Worm (Caenorhabditis elegans) whole organism, L4 larva: ENCODE measurements around the gene vit-3.

ENCODE experiments used
- D1046.2 ChIP-seq: fragments of 200-800 bp; sonication (Bioruptor generic); IDR thresholded peaks from 2 replicates; pipeline ENCODE4 v1.3.6; 2022; ENCODE audit warnings: missing genetic modification characterization, missing compliant biosample characterization
- F37D6.2 ChIP-seq: sonication (generic microtip); optimal IDR thresholded peaks from 2 replicates; lab custom pipeline; 2016; ENCODE audit warnings: mild to moderate bottlenecking, missing genetic modification characterization, missing compliant biosample characterization
- F44E2.7 ChIP-seq: fragments of 200-800 bp; sonication (Bioruptor generic); IDR thresholded peaks from 2 replicates; pipeline ENCODE4 v2.1.2; 2022; ENCODE audit warnings: missing genetic modification characterization, missing compliant biosample characterization
- F49E8.2 ChIP-seq: sonication (generic microtip); optimal IDR thresholded peaks from 2 replicates; lab custom pipeline; 2016; ENCODE audit warnings: missing compliant biosample characterization, mild to moderate bottlenecking, missing genetic modification characterization, borderline replicate concordance
- ZK337.2 ChIP-seq: fragments of 200-800 bp; sonication (Bioruptor generic); IDR thresholded peaks from 2 replicates; pipeline ENCODE4 v1.3.6; 2022; ENCODE audit warnings: missing genetic modification reagents, missing genetic modification characterization, missing compliant biosample characterization
- ZK546.5 ChIP-seq, 2 experiments: sonication (generic microtip); optimal IDR thresholded peaks; 2 replicates each; lab custom pipeline; 2017; ENCODE audit warnings: missing biosample characterization in 2 of 2, missing genetic modification characterization in 2 of 2
- aha-1 ChIP-seq: fragments of 150-350 bp; peaks from one replicate; lab custom pipeline; 2014; ENCODE audit warnings: missing biosample characterization, missing genetic modification characterization
- ceh-28 ChIP-seq: fragments of 150-350 bp; optimal IDR thresholded peaks from 2 replicates; lab custom pipeline; 2014; ENCODE audit warnings: missing biosample characterization, missing genetic modification reagents, missing genetic modification characterization
- ceh-32 ChIP-seq: sonication (generic microtip); optimal IDR thresholded peaks from 2 replicates; lab custom pipeline; 2016; ENCODE audit warnings: mild to moderate bottlenecking, missing genetic modification characterization, missing compliant biosample characterization; ENCODE audit not compliant: poor library complexity
- ceh-62 ChIP-seq: sonication (generic microtip); optimal IDR thresholded peaks from 2 replicates; lab custom pipeline; 2017; ENCODE audit warnings: missing biosample characterization, missing genetic modification characterization
- ctbp-1 ChIP-seq: fragments of 200-800 bp; sonication (Bioruptor generic); IDR thresholded peaks from 2 replicates; pipeline ENCODE4 v1.3.6; 2022; ENCODE audit warnings: missing genetic modification reagents, missing genetic modification characterization, missing compliant biosample characterization
- daf-19 ChIP-seq: fragments of 200-800 bp; sonication (Bioruptor generic); conservative IDR thresholded peaks from 2 replicates; pipeline ENCODE4 v1.3.6; 2022; ENCODE audit warnings: missing genetic modification characterization, missing compliant biosample characterization
- gei-8 ChIP-seq: fragments of 200-800 bp; sonication (Bioruptor generic); optimal IDR thresholded peaks from 2 replicates; lab custom pipeline; 2018; ENCODE audit warnings: mild to moderate bottlenecking, missing genetic modification characterization, missing compliant biosample characterization
- hlh-11 ChIP-seq: fragments of 200-800 bp; sonication (Bioruptor generic); optimal IDR thresholded peaks from 2 replicates; lab custom pipeline; 2018; ENCODE audit warnings: mild to moderate bottlenecking, missing genetic modification characterization, missing compliant biosample characterization
- hmg-1.1 ChIP-seq: fragments of 200-800 bp; sonication (Bioruptor generic); IDR thresholded peaks from 2 replicates; pipeline ENCODE4 v1.3.6; 2022; ENCODE audit warnings: missing genetic modification reagents, missing genetic modification characterization, missing compliant biosample characterization
- lin-13 ChIP-seq: fragments of 150-350 bp; optimal IDR thresholded peaks from 2 replicates; lab custom pipeline; 2014; ENCODE audit warnings: missing biosample characterization, missing genetic modification reagents, missing genetic modification characterization
- lsy-2 ChIP-seq, 2 experiments: fragments of 150-350 bp in 1 of 2; sonication (generic microtip) in 1 of 2; optimal IDR thresholded peaks; 2 replicates each; lab custom pipeline; 2014 to 2017; ENCODE audit warnings: missing biosample characterization in 2 of 2, missing genetic modification characterization in 2 of 2
- mdt-29 ChIP-seq: fragments of 200-800 bp; sonication (Bioruptor generic); IDR thresholded peaks from 2 replicates; pipeline ENCODE4 v1.3.6; 2022; ENCODE audit warnings: missing genetic modification reagents, missing genetic modification characterization, missing compliant biosample characterization
- mxl-3 ChIP-seq: fragments of 200-800 bp; sonication (Bioruptor generic); optimal IDR thresholded peaks from 2 replicates; lab custom pipeline; 2018; ENCODE audit warnings: mild to moderate bottlenecking, missing genetic modification characterization, missing compliant biosample characterization
- nhr-102 ChIP-seq: sonication (generic microtip); optimal IDR thresholded peaks from 2 replicates; lab custom pipeline; 2016; ENCODE audit warnings: mild to moderate bottlenecking, missing genetic modification characterization, moderate library complexity, missing compliant biosample characterization
- nhr-111 ChIP-seq: fragments of 200-800 bp; sonication (Bioruptor generic); optimal IDR thresholded peaks from 2 replicates; lab custom pipeline; 2018; ENCODE audit warnings: mild to moderate bottlenecking, missing genetic modification characterization, missing compliant biosample characterization
- nhr-237 ChIP-seq: sonication (generic microtip); optimal IDR thresholded peaks from 2 replicates; lab custom pipeline; 2017; ENCODE audit warnings: missing biosample characterization, missing genetic modification characterization
- nhr-25 ChIP-seq: sonication (generic microtip); optimal IDR thresholded peaks from 2 replicates; lab custom pipeline; 2017; ENCODE audit warnings: missing genetic modification characterization, mild to moderate bottlenecking, missing compliant biosample characterization, antibody characterized with exemption, moderate library complexity, borderline replicate concordance; ENCODE audit not compliant: insufficient read depth
- nhr-28 ChIP-seq: fragments of 150-350 bp; optimal IDR thresholded peaks from 2 replicates; lab custom pipeline; 2014; ENCODE audit warnings: missing biosample characterization, missing genetic modification characterization
- pha-4 ChIP-seq, 2 experiments: fragments of 150-350 bp in 1 of 2; fragments of 200-800 bp in 1 of 2; sonication (Bioruptor generic) in 1 of 2; IDR thresholded peaks in 1 of 2; optimal IDR thresholded peaks in 1 of 2; 2 replicates each; pipeline versions ENCODE4 v1.3.6 to Lab custom; 2014 to 2022; ENCODE audit warnings: missing genetic modification characterization in 2 of 2, missing genetic modification reagents in 2 of 2, missing biosample characterization in 1 of 2, missing compliant biosample characterization in 1 of 2
- php-3 ChIP-seq: fragments of 200-800 bp; sonication (Bioruptor generic); IDR thresholded peaks from 2 replicates; pipeline ENCODE4 v1.3.6; 2022; ENCODE audit warnings: missing genetic modification reagents, missing genetic modification characterization, missing compliant biosample characterization
- set-16 ChIP-seq: fragments of 200-800 bp; sonication (Bioruptor generic); IDR thresholded peaks from 2 replicates; pipeline ENCODE4 v1.3.6; 2022; ENCODE audit warnings: missing genetic modification reagents, missing genetic modification characterization, missing compliant biosample characterization
- tra-1 ChIP-seq: fragments of 200-800 bp; sonication (Bioruptor generic); IDR thresholded peaks from 2 replicates; pipeline ENCODE4 v1.3.6; 2022; ENCODE audit warnings: missing genetic modification reagents, missing genetic modification characterization, missing compliant biosample characterization
- unc-130 ChIP-seq: sonication (generic microtip); optimal IDR thresholded peaks from 2 replicates; lab custom pipeline; 2016; ENCODE audit warnings: missing genetic modification reagents, missing genetic modification characterization, missing compliant biosample characterization
- unc-62 ChIP-seq, 3 experiments: fragments of 150-350 bp in 1 of 3; sonication (generic microtip); optimal IDR thresholded peaks in 2 of 3; peaks in 1 of 3; 1 replicate in 1 of 3; 2 replicates in 2 of 3; lab custom pipeline; 2014 to 2017; ENCODE audit warnings: missing biosample characterization in 3 of 3, missing genetic modification characterization in 3 of 3, missing genetic modification reagents in 3 of 3, missing genotype in 1 of 3
- zfp-3 ChIP-seq: fragments of 200-800 bp; sonication (Bioruptor generic); conservative IDR thresholded peaks from 2 replicates; pipeline ENCODE4 v1.3.6; 2022; ENCODE audit warnings: missing genetic modification reagents, missing genetic modification characterization, missing compliant biosample characterization
- ztf-7 ChIP-seq: fragments of 150-350 bp; optimal IDR thresholded peaks from 2 replicates; lab custom pipeline; 2014; ENCODE audit warnings: missing biosample characterization, missing genetic modification characterization

The vit-3 gene

DNA sequence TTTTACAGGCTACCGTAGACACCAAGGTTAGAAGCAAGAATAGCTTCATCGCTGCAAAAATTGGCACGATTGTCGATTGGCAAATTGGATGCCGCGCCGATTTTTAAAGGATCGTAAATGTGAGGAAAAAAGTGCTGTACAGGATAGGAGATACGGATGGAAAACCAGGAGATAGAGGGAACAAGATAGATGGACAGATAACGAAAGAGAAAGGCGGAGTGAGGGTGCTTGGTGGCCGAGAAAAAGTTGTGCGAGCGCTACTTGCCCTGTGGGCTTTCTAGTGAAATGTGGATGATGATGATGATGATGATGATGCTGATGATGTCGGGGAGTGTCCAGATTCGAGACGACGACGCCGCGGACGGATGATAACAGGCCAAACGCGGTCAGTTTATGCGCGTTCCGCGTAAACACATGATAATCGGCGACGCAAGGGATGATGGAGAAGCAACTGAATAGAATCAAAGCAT, 24.0 kb upstream of the vit-3 start, which contains the start of gene T27A10.6:
Gene T27A10.6 (minus strand): TSS at position 51 of the 470 bp plus-strand sequence.
- TF ChIP-seq hmg-1.1 (no peak), nhr-237 (tag; lab: Kevin White, UChicago) (no peak), tra-1 (no peak), daf-19 (GFP tag; lab: Robert Waterston, UW) (no peak), nhr-111 (GFP tag; lab: Kevin White, UChicago) (no peak), ZK546.5 (tag; optimal IDR thresholded peaks at IDR 0.05; lab: Kevin White, UChicago) (no peak), mxl-3 (GFP tag; lab: Kevin White, UChicago) (peak; percentile 41), F44E2.7 (GFP tag; lab: Robert Waterston, UW) (no peak), lsy-2 (tag; optimal IDR thresholded peaks at IDR 0.05; lab: Kevin White, UChicago) (no peak), lin-13 (GFP tag; lab: Kevin White, UChicago) (no peak), unc-62 (GFP tag; optimal IDR thresholded peaks at IDR 0.05 in 1 of 2; lab: Kevin White, UChicago) (peak in 1 of 2 experiments; percentile 9), unc-62 (tag; optimal IDR thresholded peaks at IDR 0.05; lab: Kevin White, UChicago) (no peak), F37D6.2 (no peak), nhr-102 (no peak), ctbp-1 (no peak), hlh-11 (tag; lab: Kevin White, UChicago) (peak; percentile 55)

DNA sequence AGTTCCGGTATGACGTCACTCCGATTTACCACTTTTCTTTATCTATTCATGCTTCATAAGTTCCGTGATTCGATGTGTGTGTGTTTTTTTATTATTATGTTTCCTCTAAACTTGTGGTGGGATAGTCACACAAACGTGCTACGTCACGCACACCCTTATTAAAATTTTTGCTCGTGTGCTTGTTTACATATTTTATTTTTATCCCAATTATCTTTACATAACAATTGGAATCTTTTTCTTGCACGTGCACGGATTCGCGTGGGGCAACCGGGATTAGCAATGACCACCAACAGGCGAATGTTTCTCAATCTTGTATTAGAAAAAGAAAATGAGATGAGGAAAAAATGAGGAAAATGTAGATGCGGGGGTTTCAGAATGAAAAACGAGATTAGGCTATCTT, 18.2 kb upstream of the vit-3 start:
- TF ChIP-seq gei-8, result no peak
- no peak for TF ChIP-seq nhr-25
- peak in 1 of 2 experiments; percentile 11 for TF ChIP-seq unc-62 (GFP tag; optimal IDR thresholded peaks at IDR 0.05 in 1 of 2; lab: Kevin White, UChicago)
- no peak for TF ChIP-seq unc-62 (tag; optimal IDR thresholded peaks at IDR 0.05; lab: Kevin White, UChicago)

DNA sequence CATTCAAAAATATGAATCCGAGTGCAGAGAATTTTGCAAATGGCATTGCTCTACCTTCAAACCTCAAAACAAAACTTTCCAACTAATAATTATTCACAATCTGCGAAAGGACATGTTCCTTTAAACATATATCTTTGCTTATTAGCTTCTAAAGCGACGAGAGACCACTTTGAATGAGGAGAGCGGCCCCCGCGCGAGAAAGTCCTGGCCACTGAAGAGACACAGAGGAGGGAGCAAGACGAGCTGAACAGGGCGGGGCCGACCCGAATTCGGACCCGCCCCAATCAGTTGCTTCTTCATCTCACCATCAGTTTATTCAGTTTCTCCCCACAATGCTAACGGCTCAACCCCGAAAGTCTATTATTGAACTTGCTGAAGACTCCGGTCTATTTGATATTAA, 13.3 kb upstream of the vit-3 start, which contains the start of gene T27A10.2:
Gene T27A10.2 (plus strand): TSS at position 333 of the 400 bp plus-strand sequence.
- TF ChIP-seq zfp-3 (GFP tag; lab: Robert Waterston, UW) (no peak), unc-130 (no peak), aha-1 (tag; lab: Kevin White, UChicago) (peak; percentile 65), set-16 (GFP tag; lab: Robert Waterston, UW) (peak; percentile 73), ztf-7 (tag; lab: Kevin White, UChicago) (no peak)

DNA sequence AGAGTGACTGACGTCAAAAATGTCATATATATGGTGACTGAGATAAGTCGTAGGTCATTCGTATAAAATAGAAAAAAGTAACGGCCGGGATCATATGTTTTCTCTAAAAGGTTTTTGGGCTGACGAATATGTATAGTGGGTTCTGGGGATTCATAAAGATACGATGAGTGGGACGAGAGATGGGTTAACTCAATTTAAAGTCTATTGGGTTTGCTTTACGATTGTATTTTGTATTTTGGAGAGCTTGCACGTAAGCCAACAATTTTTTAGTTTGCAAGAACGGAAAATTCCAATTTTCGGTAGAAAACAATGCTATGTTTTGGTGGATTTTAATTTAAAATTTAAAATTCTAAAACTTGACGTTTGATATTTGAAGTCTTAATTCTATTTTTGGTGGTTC, 12.1 kb upstream of the vit-3 start:
- TF ChIP-seq F49E8.2 (tag; lab: Kevin White, UChicago), result no peak
- peak; percentile 90 for TF ChIP-seq aha-1 (tag; lab: Kevin White, UChicago)

DNA sequence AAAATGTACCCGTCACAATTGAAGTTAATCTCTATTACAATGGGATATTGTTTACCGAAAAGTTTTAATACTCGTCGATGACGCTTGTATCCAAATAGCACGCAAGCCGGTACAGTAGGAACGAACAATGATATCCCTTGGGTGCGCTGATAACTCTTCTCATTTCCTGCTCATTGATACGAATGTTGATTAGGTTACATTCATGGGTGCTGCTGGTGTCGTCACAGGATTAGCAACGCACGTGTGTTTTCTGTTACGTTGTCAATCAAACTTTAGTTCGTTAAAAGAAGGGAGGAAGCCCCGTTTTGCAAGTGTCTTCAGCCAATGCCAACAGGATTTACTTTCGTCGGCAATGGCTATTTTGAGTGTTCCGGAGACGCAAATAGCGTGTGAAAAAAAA, 11.1 kb upstream of the vit-3 start:
- no peak for TF ChIP-seq D1046.2
- no peak for TF ChIP-seq nhr-28 (tag; lab: Kevin White, UChicago)
- TF ChIP-seq lin-13 (GFP tag; lab: Kevin White, UChicago), result no peak
- no peak for TF ChIP-seq ZK337.2
- no peak for TF ChIP-seq ceh-62 (tag; lab: Kevin White, UChicago)
- no peak for TF ChIP-seq daf-19 (GFP tag; lab: Robert Waterston, UW)
- no peak for TF ChIP-seq set-16 (GFP tag; lab: Robert Waterston, UW)
- TF ChIP-seq, all 104 proteins: peak for 0

DNA sequence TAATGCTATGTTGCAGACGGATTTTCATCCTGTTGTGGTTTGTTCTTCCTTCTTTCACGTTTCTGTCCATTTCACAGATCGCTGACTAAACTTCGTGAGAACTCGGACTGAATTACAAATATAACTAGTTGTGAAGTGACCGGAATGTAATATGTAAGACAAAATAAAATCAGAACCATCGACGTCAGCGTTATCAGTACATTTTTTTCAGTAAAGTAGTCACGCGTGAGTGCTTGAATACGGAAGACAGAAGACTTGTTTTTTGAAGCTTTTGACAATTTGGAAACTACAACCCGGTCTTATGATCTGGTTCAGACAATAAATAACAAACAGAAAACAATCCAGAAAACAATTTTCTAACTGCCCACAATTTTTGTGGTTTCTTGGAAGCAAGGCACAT, 9.5 kb upstream of the vit-3 start:
- TF ChIP-seq php-3 (no peak), hmg-1.1 (no peak), pha-4 (GFP tag; IDR thresholded peaks at IDR 0.05; lab: Robert Waterston, UW) (no peak), pha-4 (tag; optimal IDR thresholded peaks at IDR 0.05; lab: Kevin White, UChicago) (no peak), ceh-32 (no peak), mdt-29 (no peak), ceh-28 (tag; lab: Kevin White, UChicago) (no peak)
